Fruit fly (Drosophila melanogaster) whole organism, embryonic: ENCODE data around the gene Snx21.

Source experiments
- Bdp1 ChIP-seq: fragments of 200-800 bp; sonication (Bioruptor generic); optimal IDR thresholded peaks from 3 replicates; lab custom pipeline; 2016; ENCODE audit warnings: missing biosample characterization, missing genetic modification characterization
- CG10147 ChIP-seq: fragments of 200-800 bp; sonication (Bioruptor generic); optimal IDR thresholded peaks from 2 replicates; lab custom pipeline; 2019; ENCODE audit warnings: missing biosample characterization, mild to moderate bottlenecking, missing genetic modification characterization, moderate library complexity
- CG1024 ChIP-seq: fragments of 200-800 bp; sonication (Bioruptor generic); IDR thresholded peaks from 2 replicates; pipeline ENCODE4 v1.3.6; 2022; ENCODE audit warnings: missing biosample characterization, missing genetic modification characterization
- CG10431 ChIP-seq: fragments of 200-800 bp; sonication (Bioruptor generic); optimal IDR thresholded peaks from 3 replicates; lab custom pipeline; 2018; ENCODE audit warnings: missing biosample characterization, mild to moderate bottlenecking, missing genetic modification characterization
- CG11093 ChIP-seq: fragments of 200-800 bp; sonication (Bioruptor generic); IDR thresholded peaks from 3 replicates; pipeline ENCODE4 v1.3.6; 2022; ENCODE audit warnings: missing biosample characterization, missing genetic modification characterization
- CG12071 ChIP-seq: fragments of 200-800 bp; sonication (Bioruptor generic); optimal IDR thresholded peaks from 3 replicates; lab custom pipeline; 2018; ENCODE audit warnings: missing biosample characterization, mild to moderate bottlenecking, missing genetic modification characterization
- CG12104 ChIP-seq: fragments of 200-800 bp; sonication (Bioruptor generic); optimal IDR thresholded peaks from 3 replicates; lab custom pipeline; 2016; ENCODE audit warnings: missing biosample characterization, missing genetic modification characterization
- CG1233 ChIP-seq: fragments of 200-800 bp; sonication (Bioruptor generic); optimal IDR thresholded peaks from 4 replicates; lab custom pipeline; 2018; ENCODE audit warnings: missing biosample characterization, mild to moderate bottlenecking, missing genetic modification characterization
- CG16779 ChIP-seq: fragments of 200-800 bp; sonication (Bioruptor generic); IDR thresholded peaks from 2 replicates; pipeline ENCODE4 v1.3.6; 2022; ENCODE audit warnings: missing biosample characterization, missing genetic modification characterization
- CG16815 ChIP-seq: fragments of 200-800 bp; sonication (Bioruptor generic); optimal IDR thresholded peaks from 3 replicates; lab custom pipeline; 2017; ENCODE audit warnings: missing biosample characterization, mild to moderate bottlenecking, missing genetic modification characterization
- CG2199 ChIP-seq: fragments of 200-800 bp; sonication (Bioruptor generic); IDR thresholded peaks from 3 replicates; pipeline ENCODE4 v1.3.6; 2022; ENCODE audit warnings: missing biosample characterization, missing genetic modification characterization
- CG2712 ChIP-seq: fragments of 200-800 bp; optimal IDR thresholded peaks from 3 replicates; lab custom pipeline; 2019; ENCODE audit warnings: missing biosample characterization, mild to moderate bottlenecking, missing genetic modification characterization, moderate library complexity
- CG3065 ChIP-seq: fragments of 200-800 bp; sonication (Bioruptor generic); optimal IDR thresholded peaks from 2 replicates; lab custom pipeline; 2016; ENCODE audit warnings: missing biosample characterization, missing genetic modification characterization
- CG34224 ChIP-seq: fragments of 200-800 bp; sonication (Bioruptor generic); IDR thresholded peaks from 3 replicates; pipeline ENCODE4 v1.3.6; 2022; ENCODE audit warnings: missing biosample characterization, missing genetic modification characterization; ENCODE audit not compliant: partially characterized antibody
- CG3726 ChIP-seq: fragments of 200-800 bp; sonication (Bioruptor generic); IDR thresholded peaks from 3 replicates; pipeline ENCODE4, ENCODE4 v1.3.6; 2022; ENCODE audit warnings: missing biosample characterization, missing genetic modification characterization
- CG42726 ChIP-seq: fragments of 200-800 bp; sonication (Bioruptor generic); IDR thresholded peaks from 2 replicates; pipeline ENCODE4 v1.3.6; 2022; ENCODE audit warnings: missing biosample characterization, missing genetic modification characterization; ENCODE audit not compliant: partially characterized antibody
- CG4820 ChIP-seq: fragments of 200-800 bp; sonication (Bioruptor generic); optimal IDR thresholded peaks from 3 replicates; lab custom pipeline; 2016; ENCODE audit warnings: missing biosample characterization, missing genetic modification characterization
- CG5245 ChIP-seq: fragments of 200-800 bp; sonication (Bioruptor generic); optimal IDR thresholded peaks from 3 replicates; lab custom pipeline; 2016; ENCODE audit warnings: missing biosample characterization, missing genetic modification characterization
- CG6272 ChIP-seq: fragments of 200-800 bp; sonication (Bioruptor generic); IDR thresholded peaks from 2 replicates; pipeline ENCODE4 v1.3.6; 2022; ENCODE audit warnings: missing biosample characterization, missing genetic modification characterization
- CG7963 ChIP-seq: fragments of 200-800 bp; sonication (Bioruptor generic); IDR thresholded peaks from 3 replicates; pipeline ENCODE4 v1.3.6; 2022; ENCODE audit warnings: missing biosample characterization, missing genetic modification characterization; ENCODE audit not compliant: partially characterized antibody
- CG8359 ChIP-seq: fragments of 200-800 bp; sonication (Bioruptor generic); optimal IDR thresholded peaks from 2 replicates; lab custom pipeline; 2017; ENCODE audit warnings: missing biosample characterization, mild to moderate bottlenecking, missing genetic modification characterization, borderline replicate concordance
- CG8765 ChIP-seq: fragments of 200-800 bp; sonication (Bioruptor generic); IDR thresholded peaks from 2 replicates; pipeline ENCODE4 v1.3.6; 2022; ENCODE audit warnings: missing biosample characterization, missing genetic modification characterization
- Ets65A ChIP-seq: fragments of 200-800 bp; sonication (Bioruptor generic); peaks from one replicate; lab custom pipeline; 2016; ENCODE audit warnings: missing biosample characterization, missing genetic modification characterization
- Gsc ChIP-seq: fragments of 200-800 bp; sonication (Bioruptor generic); IDR thresholded peaks from 2 replicates; pipeline ENCODE4 v1.3.6; 2022; ENCODE audit warnings: missing biosample characterization, missing genetic modification characterization
- HHEX ChIP-seq: fragments of 200-800 bp; sonication (Bioruptor generic); optimal IDR thresholded peaks from 3 replicates; lab custom pipeline; 2017; ENCODE audit warnings: missing biosample characterization, mild to moderate bottlenecking, missing genetic modification characterization, missing genetic modification reagents
- Jarid2 ChIP-seq: fragments of 200-800 bp; sonication (Bioruptor generic); optimal IDR thresholded peaks from 3 replicates; lab custom pipeline; 2017; ENCODE audit warnings: mild to moderate bottlenecking, missing biosample characterization, missing genetic modification reagents, missing genetic modification characterization
- Med ChIP-seq: fragments of 200-800 bp; sonication (Bioruptor generic); peaks from one replicate; lab custom pipeline; 2016; ENCODE audit warnings: missing biosample characterization, missing genetic modification characterization, mild to moderate bottlenecking, inconsistent platforms, moderate library complexity
- Sry-β ChIP-seq: fragments of 200-800 bp; sonication (Bioruptor generic); optimal IDR thresholded peaks from 2 replicates; lab custom pipeline; 2018; ENCODE audit warnings: missing biosample characterization, mild to moderate bottlenecking, missing genetic modification characterization, moderate library complexity
- YL-1 ChIP-seq: fragments of 200-800 bp; sonication (Bioruptor generic); optimal IDR thresholded peaks from 3 replicates; lab custom pipeline; 2017; ENCODE audit warnings: missing biosample characterization, mild to moderate bottlenecking, missing genetic modification characterization
- al ChIP-seq: fragments of 200-800 bp; sonication (Bioruptor generic); IDR thresholded peaks from 2 replicates; pipeline ENCODE4 v1.3.6; 2022; ENCODE audit warnings: missing biosample characterization, missing genetic modification characterization
- fd3F ChIP-seq: fragments of 200-800 bp; sonication (Bioruptor generic); optimal IDR thresholded peaks from 2 replicates; lab custom pipeline; 2018; ENCODE audit warnings: missing biosample characterization, mild to moderate bottlenecking, missing genetic modification characterization, moderate library complexity
- grn ChIP-seq: fragments of 200-800 bp; sonication (Bioruptor generic); optimal IDR thresholded peaks from 3 replicates; lab custom pipeline; 2017; ENCODE audit warnings: missing biosample characterization, missing genetic modification characterization
- gsb ChIP-seq: fragments of 200-800 bp; sonication (Bioruptor generic); IDR thresholded peaks from 2 replicates; pipeline ENCODE4 v1.3.6; 2022; ENCODE audit warnings: missing biosample characterization, missing genetic modification characterization
- ind ChIP-seq: fragments of 200-800 bp; sonication (Bioruptor generic); optimal IDR thresholded peaks from 3 replicates; lab custom pipeline; 2016; ENCODE audit warnings: missing biosample characterization, missing genetic modification characterization
- inv ChIP-seq: fragments of 200-800 bp; sonication (Bioruptor generic); IDR thresholded peaks from 2 replicates; pipeline ENCODE4 v1.3.6; 2022; ENCODE audit warnings: missing biosample characterization, missing genetic modification characterization; ENCODE audit not compliant: partially characterized antibody
- ken ChIP-seq: fragments of 200-800 bp; sonication (Bioruptor generic); IDR thresholded peaks from 3 replicates; pipeline ENCODE4 v1.3.6; 2022; ENCODE audit warnings: missing biosample characterization, missing genetic modification characterization
- oc ChIP-seq: fragments of 200-800 bp; sonication (Bioruptor generic); optimal IDR thresholded peaks from 2 replicates; lab custom pipeline; 2018; ENCODE audit warnings: missing biosample characterization, mild to moderate bottlenecking, missing genetic modification characterization, moderate library complexity
- onecut ChIP-seq: fragments of 200-800 bp; sonication (Bioruptor generic); IDR thresholded peaks from 2 replicates; pipeline ENCODE4 v1.3.6; 2022; ENCODE audit warnings: missing biosample characterization, missing genetic modification characterization
- pan ChIP-seq, 4 experiments: fragments of >200 bp in 3 of 4; fragments of 200-800 bp in 1 of 4; sonication (Bioruptor generic) in 1 of 4; optimal IDR thresholded peaks in 3 of 4; IDR thresholded peaks in 1 of 4; 2 replicates each; pipeline versions ENCODE4 v1.3.6 to Lab custom; 2017 to 2022; ENCODE audit warnings: missing biosample characterization in 2 of 4, missing genetic modification characterization in 2 of 4, mixed read lengths in 1 of 4
- peb ChIP-seq: fragments of 200-800 bp; sonication (Bioruptor generic); IDR thresholded peaks from 2 replicates; pipeline ENCODE4 v1.3.6; 2022; ENCODE audit warnings: missing biosample characterization, missing genetic modification characterization
- pum ChIP-seq: fragments of 200-800 bp; sonication (Bioruptor generic); optimal IDR thresholded peaks from 2 replicates; lab custom pipeline; 2016; ENCODE audit warnings: missing biosample characterization, missing genetic modification characterization
- shn ChIP-seq: fragments of 200-800 bp; sonication (Bioruptor generic); optimal IDR thresholded peaks from 3 replicates; lab custom pipeline; 2016; ENCODE audit warnings: missing biosample characterization, missing genetic modification characterization
- slbo ChIP-seq: fragments of 200-800 bp; sonication (Bioruptor generic); IDR thresholded peaks from 2 replicates; pipeline ENCODE4 v1.3.6; 2022; ENCODE audit warnings: missing biosample characterization, missing genetic modification characterization
- slp2 ChIP-seq: fragments of 200-800 bp; sonication (Bioruptor generic); optimal IDR thresholded peaks from 2 replicates; lab custom pipeline; 2016; ENCODE audit warnings: missing biosample characterization, missing genetic modification characterization
- stc ChIP-seq: fragments of 200-800 bp; sonication (Bioruptor generic); IDR thresholded peaks from 2 replicates; pipeline ENCODE4 v1.3.6; 2022; ENCODE audit warnings: missing biosample characterization, missing genetic modification characterization
- stwl ChIP-seq: fragments of 200-800 bp; sonication (Bioruptor generic); optimal IDR thresholded peaks from 3 replicates; lab custom pipeline; 2018; ENCODE audit warnings: missing biosample characterization, mild to moderate bottlenecking, missing genetic modification characterization, moderate library complexity
- tup ChIP-seq: fragments of 200-800 bp; sonication (Bioruptor generic); optimal IDR thresholded peaks from 2 replicates; lab custom pipeline; 2016; ENCODE audit warnings: missing biosample characterization, mild to moderate bottlenecking, missing genetic modification characterization, moderate library complexity
- tx ChIP-seq: fragments of 200-800 bp; sonication (Bioruptor generic); optimal IDR thresholded peaks from 2 replicates; lab custom pipeline; 2016; ENCODE audit warnings: missing biosample characterization, missing genetic modification characterization
- zf30C ChIP-seq: fragments of 200-800 bp; sonication (Bioruptor generic); optimal IDR thresholded peaks from 3 replicates; lab custom pipeline; 2018; ENCODE audit warnings: missing biosample characterization, mild to moderate bottlenecking, missing genetic modification characterization

Gene Snx21

dm6 chr2L:2760288-2760687 lies 5.2 kb downstream of the Snx21 start (continued):
- TF ChIP-seq CG3726 (GFP tag; lab: Robert Waterston, UW), result 0 out of 3 replicates have a peak, but pooled peaks have one; percentile 54
- no peak for TF ChIP-seq CG2712 (tag; lab: Kevin White, UChicago)
- 0 out of 2 replicates have a peak, but pooled peaks have one; percentile 21 for TF ChIP-seq CG42726 (GFP tag; lab: Robert Waterston, UW)
- no peak for TF ChIP-seq zf30C (GFP tag; lab: Kevin White, UChicago)
- TF ChIP-seq Med (GFP tag; lab: Kevin White, UChicago), result peak; percentile 36
- no peak for TF ChIP-seq CG8359 (GFP tag; lab: Kevin White, UChicago)
- no peak for TF ChIP-seq pum (GFP tag; lab: Kevin White, UChicago)
- no peak for TF ChIP-seq CG5245
- TF ChIP-seq inv (GFP tag; lab: Robert Waterston, UW), result no peak
- TF ChIP-seq tx, result no peak
- no peak for TF ChIP-seq CG34224 (GFP tag; lab: Robert Waterston, UW)
- no peak for TF ChIP-seq CG8765
- no peak for TF ChIP-seq Jarid2 (GFP tag; lab: Kevin White, UChicago)
- TF ChIP-seq pan (optimal IDR thresholded peaks at IDR 0.05; lab: Kevin White, UChicago), result no peak
- peak in 1 of 2 experiments; percentile 24 for TF ChIP-seq pan (GFP tag; optimal IDR thresholded peaks at IDR 0.05 in 1 of 2, IDR thresholded peaks at IDR 0.05 in 1 of 2)
- no peak for TF ChIP-seq CG11093 (GFP tag; lab: Robert Waterston, UW)
- no peak for TF ChIP-seq CG7963 (GFP tag; lab: Robert Waterston, UW)
- TF ChIP-seq CG1233 (GFP tag; lab: Kevin White, UChicago), result no peak
- TF ChIP-seq CG4820 (GFP tag; lab: Kevin White, UChicago), result no peak
- peak; percentile 67 for TF ChIP-seq Ets65A (GFP tag; lab: Kevin White, UChicago)
- TF ChIP-seq peb (GFP tag; lab: Robert Waterston, UW), result no peak
- TF ChIP-seq, all 482 proteins: peak for 8

DNA sequence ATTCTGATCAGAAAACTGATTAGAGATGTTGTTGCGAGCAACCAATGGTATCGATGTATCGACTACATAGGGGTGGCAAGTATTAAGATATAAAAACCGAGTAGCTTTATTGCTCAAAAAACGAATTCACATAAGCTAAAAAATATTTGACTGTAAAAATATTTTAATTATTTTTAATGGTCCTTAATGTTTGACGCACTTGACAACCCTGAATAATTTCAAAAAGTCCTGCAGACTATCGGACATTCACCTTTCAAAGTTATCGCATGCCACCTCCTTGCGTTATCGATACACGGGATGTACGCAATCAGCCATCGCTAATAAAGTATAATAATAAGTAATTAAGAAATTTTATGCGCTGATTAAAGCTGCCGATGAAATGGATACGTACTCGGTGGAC lies 5.8 kb downstream of the Snx21 start, which contains the start of the genes HemK2, Snapin and Tnpo-SR:
Gene HemK2, minus strand, starts transcription at position 24 of the 400 bp plus-strand sequence.
Gene Snapin, minus strand, starts transcription at position 24 of the 400 bp plus-strand sequence.
Gene Tnpo-SR, plus strand, starts transcription at position 271 of the 400 bp plus-strand sequence.
- peak; percentile 83 for TF ChIP-seq onecut (GFP tag; lab: Robert Waterston, UW)
- TF ChIP-seq slp2 (GFP tag; lab: Kevin White, UChicago), result peak; percentile 75
- peak; percentile 92 for TF ChIP-seq al (GFP tag; lab: Robert Waterston, UW)
- peak; percentile 89 for TF ChIP-seq CG3065 (GFP tag; lab: Kevin White, UChicago)
- peak; percentile 96 for TF ChIP-seq inv (GFP tag; lab: Robert Waterston, UW)
- TF ChIP-seq YL-1, result peak; percentile 89
- TF ChIP-seq stwl (tag; lab: Kevin White, UChicago), result peak; percentile 77
- peak; percentile 88 for TF ChIP-seq HHEX (GFP tag; lab: Kevin White, UChicago)
- peak; percentile 66; the same call in 1 of the 2 replicates for TF ChIP-seq CG16779 (GFP tag; lab: Robert Waterston, UW)
- peak; percentile 88 for TF ChIP-seq gsb (GFP tag; lab: Robert Waterston, UW)
- TF ChIP-seq Bdp1 (GFP tag; lab: Kevin White, UChicago), result peak; percentile 78
- TF ChIP-seq CG12104, result peak; percentile 91
- no peak for TF ChIP-seq Jarid2 (GFP tag; lab: Kevin White, UChicago)
- TF ChIP-seq CG10147 (GFP tag; lab: Kevin White, UChicago), result peak; percentile 92
- peak; percentile 78 for TF ChIP-seq oc (tag; lab: Kevin White, UChicago)
- peak; percentile 96 for TF ChIP-seq ken (GFP tag; lab: Robert Waterston, UW)
- TF ChIP-seq Sry-β (GFP tag; lab: Kevin White, UChicago), result peak; percentile 68
- TF ChIP-seq CG12071 (GFP tag; lab: Kevin White, UChicago), result peak; percentile 55
- peak; percentile 96 for TF ChIP-seq slbo (GFP tag; lab: Robert Waterston, UW)
- peak; percentile 81 for TF ChIP-seq CG1024 (GFP tag; lab: Robert Waterston, UW)
- TF ChIP-seq fd3F (GFP tag; lab: Kevin White, UChicago), result peak; percentile 90
- TF ChIP-seq Gsc, result peak; percentile 77; the same call in 1 of the 2 replicates
- TF ChIP-seq tup, result peak; percentile 80
- TF ChIP-seq stc (GFP tag; lab: Robert Waterston, UW), result peak; percentile 84
- TF ChIP-seq ind (GFP tag; lab: Kevin White, UChicago), result peak; percentile 91
- peak; percentile 85 for TF ChIP-seq CG16815 (GFP tag; lab: Kevin White, UChicago)
- peak; percentile 41 for TF ChIP-seq grn
- peak; percentile 67 for TF ChIP-seq CG10431 (GFP tag; lab: Kevin White, UChicago)
- TF ChIP-seq CG2199, result peak; percentile 85; the same call in 2 of the 3 replicates
- TF ChIP-seq CG6272 (GFP tag; lab: Robert Waterston, UW), result peak; percentile 94
- peak; percentile 61 for TF ChIP-seq shn (GFP tag; lab: Kevin White, UChicago)
